Worm (Caenorhabditis elegans) whole organism, L4/young adult: ENCODE measurements around the gene ave-1.

Experiments used
- W03F9.2 ChIP-seq: fragments of 150-350 bp; optimal IDR thresholded peaks from 2 replicates; lab custom pipeline; 2014; ENCODE audit warnings: missing biosample characterization, missing genetic modification characterization
- dao-5 ChIP-seq: sonication (generic microtip); optimal IDR thresholded peaks from 2 replicates; lab custom pipeline; 2016; ENCODE audit warnings: missing genotype, missing genetic modification characterization, moderate library complexity, missing compliant biosample characterization
- him-1 ChIP-seq: sonication (generic microtip); optimal IDR thresholded peaks from 2 replicates; lab custom pipeline; 2016; ENCODE audit warnings: missing genotype, missing genetic modification reagents, missing genetic modification characterization, missing compliant biosample characterization

Gene ave-1

ce11 chrIII:1495230-1495629, 545 bp downstream of the ave-1 start, which contains the start of gene Y82E9BR.19:
Y82E9BR.19 (minus strand) TSS chrIII:1495330.
- TF ChIP-seq dao-5 = no peak
- TF ChIP-seq W03F9.2 (tag; lab: Kevin White, UChicago) = no peak
- TF ChIP-seq him-1 (tag; lab: Kevin White, UChicago) = no peak

- no peak for TF ChIP-seq dao-5
- TF ChIP-seq W03F9.2 (tag; lab: Kevin White, UChicago) = no peak
- no peak for TF ChIP-seq him-1 (tag; lab: Kevin White, UChicago)
These were observed 12.4 kb downstream of the ave-1 start, which contains the start of gene Y82E9BR.18 for ce11 chrIII:1483407-1483806. Y82E9BR.18 (minus strand) TSS chrIII:1483507.

- TF ChIP-seq dao-5 (no peak), W03F9.2 (tag; lab: Kevin White, UChicago) (no peak), him-1 (tag; lab: Kevin White, UChicago) (no peak)
These were observed 27.1 kb downstream of the ave-1 start for ce11 chrIII:1468358-1469305.

- no peak for TF ChIP-seq dao-5
- no peak for TF ChIP-seq him-1 (tag; lab: Kevin White, UChicago)
- no peak for TF ChIP-seq W03F9.2 (tag; lab: Kevin White, UChicago)
These were observed 38.9 kb downstream of the ave-1 start for ce11 chrIII:1456859-1457258.

- TF ChIP-seq dao-5 (no peak), him-1 (tag; lab: Kevin White, UChicago) (no peak), W03F9.2 (tag; lab: Kevin White, UChicago) (no peak)
These were observed 40.1 kb downstream of the ave-1 start, which contains the start of gene Y82E9BR.17 for ce11 chrIII:1455674-1456073. Y82E9BR.17 (minus strand) TSS chrIII:1455774.

ce11 chrIII:1446747-1447146, 49.0 kb downstream of the ave-1 start:
- no peak for TF ChIP-seq W03F9.2 (tag; lab: Kevin White, UChicago)
- TF ChIP-seq him-1 (tag; lab: Kevin White, UChicago) = no peak
- TF ChIP-seq dao-5 = no peak
